Worm (Caenorhabditis elegans): ENCODE results near the gene Y110A2AR.1.

ce11 chrII:2937852-2938251, 18.3 kb downstream of the Y110A2AR.1 start, which contains the start of gene irld-65:
- TF ChIP-seq mdt-29 (GFP tag; IDR thresholded peaks at IDR 0.05) (no peak), mes-2 (tag; optimal IDR thresholded peaks at IDR 0.05; ENCODE audit: poor library complexity, severe bottlenecking) (no peak), unc-39 (tag; optimal IDR thresholded peaks at IDR 0.05) (no peak), hlh-11 (tag; optimal IDR thresholded peaks at IDR 0.05) (no peak), nhr-25 (tag; optimal IDR thresholded peaks at IDR 0.05; ENCODE audit: borderline replicate concordance, insufficient read depth) (no peak), snpc-1.2 (GFP tag; IDR thresholded peaks at IDR 0.05) (no peak), zfp-2 (tag; optimal IDR thresholded peaks at IDR 0.05) (no peak), fkh-10 (GFP tag; optimal IDR thresholded peaks at IDR 0.05) (no peak), unc-62 (GFP tag; optimal IDR thresholded peaks at IDR 0.05 in 1 of 2) (no peak), unc-62 (tag; optimal IDR thresholded peaks at IDR 0.05) (no peak), lin-15B (tag; optimal IDR thresholded peaks at IDR 0.05) (no peak), R02D3.7 (tag; optimal IDR thresholded peaks at IDR 0.05) (no peak), ama-1 (optimal IDR thresholded peaks at IDR 0.05) (no peak)

Data from whole organism, L4 larva.